Fruit fly (Drosophila melanogaster) whole organism, embryonic: ENCODE measurements around the gene sv.
A peak's percentile ranks its signal among the peaks of the same experiment; 100 is the strongest.

Experiments
- Abd-B ChIP-seq: fragments of 200-800 bp; sonication (Bioruptor generic); optimal IDR thresholded peaks from 2 replicates; lab custom pipeline; 2018; ENCODE audit warnings: missing biosample characterization, mild to moderate bottlenecking, missing genetic modification characterization, moderate library complexity
- Aef1 ChIP-seq: fragments of 200-800 bp; sonication (Bioruptor generic); IDR thresholded peaks from 3 replicates; pipeline ENCODE4 v1.3.6; 2022; ENCODE audit warnings: missing biosample characterization, missing genetic modification characterization
- C15 ChIP-seq: fragments of 200-800 bp; sonication (Bioruptor generic); IDR thresholded peaks from 3 replicates; pipeline ENCODE4 v1.3.6; 2022; ENCODE audit warnings: missing biosample characterization, missing genetic modification characterization
- CG10267 ChIP-seq: fragments of 200-800 bp; sonication (Bioruptor generic); optimal IDR thresholded peaks from 2 replicates; lab custom pipeline; 2018; ENCODE audit warnings: missing biosample characterization, mild to moderate bottlenecking, missing genetic modification characterization, moderate library complexity
- CG10431 ChIP-seq: fragments of 200-800 bp; sonication (Bioruptor generic); optimal IDR thresholded peaks from 3 replicates; lab custom pipeline; 2018; ENCODE audit warnings: missing biosample characterization, mild to moderate bottlenecking, missing genetic modification characterization
- CG10565 ChIP-seq: fragments of 200-800 bp; sonication (Bioruptor generic); optimal IDR thresholded peaks from 3 replicates; lab custom pipeline; 2016; ENCODE audit warnings: missing biosample characterization, mild to moderate bottlenecking, missing genetic modification characterization
- CG11085 ChIP-seq: fragments of 200-800 bp; sonication (Bioruptor generic); IDR thresholded peaks from 2 replicates; pipeline ENCODE4 v1.3.6; 2022; ENCODE audit warnings: missing biosample characterization, missing genetic modification characterization
- CG11247 ChIP-seq: fragments of 200-800 bp; sonication (Bioruptor generic); IDR thresholded peaks from 2 replicates; pipeline ENCODE4 v1.3.6; 2022; ENCODE audit warnings: missing biosample characterization, missing genetic modification characterization
- CG12104 ChIP-seq: fragments of 200-800 bp; sonication (Bioruptor generic); optimal IDR thresholded peaks from 3 replicates; lab custom pipeline; 2016; ENCODE audit warnings: missing biosample characterization, missing genetic modification characterization
- CG15696 ChIP-seq: fragments of 200-800 bp; sonication (Bioruptor generic); optimal IDR thresholded peaks from 2 replicates; lab custom pipeline; 2019; ENCODE audit warnings: missing biosample characterization, mild to moderate bottlenecking, missing genetic modification characterization, moderate library complexity
- CG17361 ChIP-seq: fragments of 200-800 bp; sonication (Bioruptor generic); IDR thresholded peaks from 3 replicates; pipeline ENCODE4 v1.3.6; 2022; ENCODE audit warnings: missing biosample characterization, missing genetic modification characterization
- CG17568 ChIP-seq: fragments of 200-800 bp; sonication (Bioruptor generic); optimal IDR thresholded peaks from 2 replicates; lab custom pipeline; 2018; ENCODE audit warnings: missing biosample characterization, mild to moderate bottlenecking, missing genetic modification characterization, moderate library complexity
- CG1832 ChIP-seq: fragments of 200-800 bp; sonication (Bioruptor generic); optimal IDR thresholded peaks from 2 replicates; lab custom pipeline; 2017; ENCODE audit warnings: missing biosample characterization, mild to moderate bottlenecking, missing genetic modification characterization, inconsistent platforms
- CG18599 ChIP-seq: fragments of 200-800 bp; sonication (Bioruptor generic); optimal IDR thresholded peaks from 3 replicates; lab custom pipeline; 2017; ENCODE audit warnings: missing biosample characterization, missing genetic modification characterization, mild to moderate bottlenecking, moderate library complexity, missing genetic modification reagents
- CG18619 ChIP-seq: fragments of 200-800 bp; sonication (Bioruptor generic); optimal IDR thresholded peaks from 3 replicates; lab custom pipeline; 2017; ENCODE audit warnings: missing biosample characterization, mild to moderate bottlenecking, missing genetic modification characterization
- CG30431 ChIP-seq: fragments of 200-800 bp; sonication (Bioruptor generic); optimal IDR thresholded peaks from 2 replicates; lab custom pipeline; 2017; ENCODE audit warnings: missing biosample characterization, missing genetic modification characterization
- CG31388 ChIP-seq: fragments of 200-800 bp; sonication (Bioruptor generic); optimal IDR thresholded peaks from 2 replicates; lab custom pipeline; 2016; ENCODE audit warnings: missing biosample characterization, missing genetic modification characterization
- CG32532 ChIP-seq: fragments of 200-800 bp; sonication (Bioruptor generic); IDR thresholded peaks from 2 replicates; pipeline ENCODE4 v1.3.6; 2022; ENCODE audit warnings: missing biosample characterization, missing genetic modification characterization
- CG3838 ChIP-seq: fragments of 200-800 bp; sonication (Bioruptor generic); optimal IDR thresholded peaks from 3 replicates; lab custom pipeline; 2016; ENCODE audit warnings: missing biosample characterization, missing genetic modification characterization
- CG6272 ChIP-seq: fragments of 200-800 bp; sonication (Bioruptor generic); IDR thresholded peaks from 2 replicates; pipeline ENCODE4 v1.3.6; 2022; ENCODE audit warnings: missing biosample characterization, missing genetic modification characterization
- CTCF ChIP-seq: fragments of 200-800 bp; sonication (Bioruptor generic); optimal IDR thresholded peaks from 2 replicates; lab custom pipeline; 2017; ENCODE audit warnings: missing biosample characterization, mild to moderate bottlenecking, missing genetic modification characterization, moderate library complexity
- Chrac-16 ChIP-seq: fragments of 200-800 bp; sonication (Bioruptor generic); optimal IDR thresholded peaks from 3 replicates; lab custom pipeline; 2016; ENCODE audit warnings: missing biosample characterization, missing genetic modification characterization
- D19A ChIP-seq: fragments of 200-800 bp; optimal IDR thresholded peaks from 3 replicates; lab custom pipeline; 2019; ENCODE audit warnings: missing biosample characterization, mild to moderate bottlenecking, missing genetic modification characterization, moderate library complexity
- Eip74EF ChIP-seq, 2 experiments: fragments of 200-800 bp in 1 of 2; fragments of >200 bp in 1 of 2; sonication (Bioruptor generic) in 1 of 2; optimal IDR thresholded peaks; 2 replicates each; lab custom pipeline; 2017 to 2019; ENCODE audit warnings: missing biosample characterization in 2 of 2, missing genetic modification characterization in 2 of 2, mild to moderate bottlenecking in 1 of 2, moderate library complexity in 1 of 2
- Elba2 ChIP-seq: fragments of 200-800 bp; sonication (Bioruptor generic); optimal IDR thresholded peaks from 3 replicates; lab custom pipeline; 2016; ENCODE audit warnings: missing biosample characterization, missing genetic modification characterization
- Ets97D ChIP-seq: fragments of 200-800 bp; sonication (Bioruptor generic); optimal IDR thresholded peaks from 3 replicates; lab custom pipeline; 2016; ENCODE audit warnings: missing biosample characterization, missing genetic modification characterization
- H15 ChIP-seq: fragments of 200-800 bp; sonication (Bioruptor generic); IDR thresholded peaks from 3 replicates; pipeline ENCODE4 v1.3.6; 2022; ENCODE audit warnings: missing biosample characterization, missing genetic modification characterization
- MESR4 ChIP-seq: fragments of 200-800 bp; sonication (Bioruptor generic); optimal IDR thresholded peaks from 2 replicates; lab custom pipeline; 2018; ENCODE audit warnings: missing biosample characterization, mild to moderate bottlenecking, missing genetic modification characterization, moderate library complexity
- Meics ChIP-seq: fragments of 200-800 bp; sonication (Bioruptor generic); optimal IDR thresholded peaks from 2 replicates; lab custom pipeline; 2017; ENCODE audit warnings: missing biosample characterization, mild to moderate bottlenecking, missing genetic modification characterization
- Nf-YC ChIP-seq: fragments of 200-800 bp; optimal IDR thresholded peaks from 3 replicates; lab custom pipeline; 2019; ENCODE audit warnings: missing biosample characterization, mild to moderate bottlenecking, missing genetic modification characterization, moderate library complexity
- PHDP ChIP-seq: fragments of 200-800 bp; sonication (Bioruptor generic); optimal IDR thresholded peaks from 3 replicates; lab custom pipeline; 2018; ENCODE audit warnings: missing biosample characterization, mild to moderate bottlenecking, missing genetic modification characterization, moderate library complexity
- amos ChIP-seq: fragments of 200-800 bp; sonication (Bioruptor generic); IDR thresholded peaks from 2 replicates; pipeline ENCODE4 v1.3.6; 2022; ENCODE audit warnings: missing biosample characterization, missing genetic modification characterization; ENCODE audit not compliant: partially characterized antibody
- ap ChIP-seq: fragments of 200-800 bp; sonication (Bioruptor generic); IDR thresholded peaks from 2 replicates; pipeline ENCODE4 v1.3.6; 2022; ENCODE audit warnings: missing biosample characterization, missing genetic modification characterization
- br ChIP-seq: fragments of >200 bp; optimal IDR thresholded peaks from 2 replicates; lab custom pipeline; 2017
- ci ChIP-seq: fragments of 200-800 bp; sonication (Bioruptor generic); IDR thresholded peaks from 3 replicates; pipeline ENCODE4 v1.3.6; 2022; ENCODE audit warnings: missing biosample characterization, missing genetic modification characterization
- cwo ChIP-seq: fragments of 200-800 bp; sonication (Bioruptor generic); optimal IDR thresholded peaks from 3 replicates; lab custom pipeline; 2017; ENCODE audit warnings: missing biosample characterization, missing genetic modification characterization, mild to moderate bottlenecking, moderate library complexity, missing genetic modification reagents
- fd64A ChIP-seq: fragments of 200-800 bp; sonication (Bioruptor generic); optimal IDR thresholded peaks from 3 replicates; lab custom pipeline; 2018; ENCODE audit warnings: missing biosample characterization, mild to moderate bottlenecking, missing genetic modification characterization
- gro ChIP-seq: fragments of 200-800 bp; sonication (Bioruptor generic); optimal IDR thresholded peaks from 2 replicates; lab custom pipeline; 2016; ENCODE audit warnings: missing biosample characterization, missing genetic modification characterization
- gsb-n ChIP-seq: fragments of 200-800 bp; sonication (Bioruptor generic); optimal IDR thresholded peaks from 3 replicates; lab custom pipeline; 2018; ENCODE audit warnings: missing biosample characterization, mild to moderate bottlenecking, missing genetic modification characterization
- hb ChIP-seq: fragments of 200-800 bp; sonication (Bioruptor generic); IDR thresholded peaks from 3 replicates; pipeline ENCODE4 v1.3.6; 2022; ENCODE audit warnings: missing biosample characterization, missing genetic modification characterization; ENCODE audit not compliant: partially characterized antibody
- maf-S ChIP-seq: fragments of 200-800 bp; sonication (Bioruptor generic); optimal IDR thresholded peaks from 2 replicates; lab custom pipeline; 2016; ENCODE audit warnings: missing biosample characterization, missing genetic modification characterization
- mld ChIP-seq: fragments of 200-800 bp; sonication (Bioruptor generic); IDR thresholded peaks from 3 replicates; pipeline ENCODE4 v1.3.6; 2022; ENCODE audit warnings: missing biosample characterization, missing genetic modification characterization; ENCODE audit not compliant: partially characterized antibody
- org-1 ChIP-seq: fragments of 200-800 bp; sonication (Bioruptor generic); optimal IDR thresholded peaks from 2 replicates; lab custom pipeline; 2017; ENCODE audit warnings: missing biosample characterization, missing genetic modification characterization
- psq ChIP-seq: fragments of 200-800 bp; sonication (Bioruptor generic); optimal IDR thresholded peaks from 2 replicates; lab custom pipeline; 2017; ENCODE audit warnings: missing biosample characterization, missing genetic modification characterization
- rib ChIP-seq: fragments of 200-800 bp; sonication (Bioruptor generic); IDR thresholded peaks from 2 replicates; pipeline ENCODE4 v1.3.6; 2022; ENCODE audit warnings: missing biosample characterization, missing genetic modification characterization
- ro ChIP-seq: fragments of 200-800 bp; sonication (Bioruptor generic); IDR thresholded peaks from 2 replicates; pipeline ENCODE4 v1.3.6; 2022; ENCODE audit warnings: missing biosample characterization, missing genetic modification characterization
- schlank ChIP-seq: fragments of 200-800 bp; sonication (Bioruptor generic); optimal IDR thresholded peaks from 2 replicates; lab custom pipeline; 2018; ENCODE audit warnings: missing biosample characterization, mild to moderate bottlenecking, missing genetic modification characterization
- stc ChIP-seq: fragments of 200-800 bp; sonication (Bioruptor generic); IDR thresholded peaks from 2 replicates; pipeline ENCODE4 v1.3.6; 2022; ENCODE audit warnings: missing biosample characterization, missing genetic modification characterization
- toy ChIP-seq: fragments of 200-800 bp; sonication (Bioruptor generic); IDR thresholded peaks from 2 replicates; pipeline ENCODE4 v1.3.6; 2022; ENCODE audit warnings: missing biosample characterization, missing genetic modification characterization
- trem ChIP-seq: fragments of 200-800 bp; optimal IDR thresholded peaks from 3 replicates; lab custom pipeline; 2019; ENCODE audit warnings: missing biosample characterization, mild to moderate bottlenecking, missing genetic modification characterization, moderate library complexity
- wdn ChIP-seq: fragments of 200-800 bp; sonication (Bioruptor generic); IDR thresholded peaks from 2 replicates; pipeline ENCODE4 v1.3.6; 2022; ENCODE audit warnings: missing biosample characterization, missing genetic modification characterization
- yki ChIP-seq: fragments of >200 bp; optimal IDR thresholded peaks from 3 replicates; lab custom pipeline; 2018

Gene sv

DNA sequence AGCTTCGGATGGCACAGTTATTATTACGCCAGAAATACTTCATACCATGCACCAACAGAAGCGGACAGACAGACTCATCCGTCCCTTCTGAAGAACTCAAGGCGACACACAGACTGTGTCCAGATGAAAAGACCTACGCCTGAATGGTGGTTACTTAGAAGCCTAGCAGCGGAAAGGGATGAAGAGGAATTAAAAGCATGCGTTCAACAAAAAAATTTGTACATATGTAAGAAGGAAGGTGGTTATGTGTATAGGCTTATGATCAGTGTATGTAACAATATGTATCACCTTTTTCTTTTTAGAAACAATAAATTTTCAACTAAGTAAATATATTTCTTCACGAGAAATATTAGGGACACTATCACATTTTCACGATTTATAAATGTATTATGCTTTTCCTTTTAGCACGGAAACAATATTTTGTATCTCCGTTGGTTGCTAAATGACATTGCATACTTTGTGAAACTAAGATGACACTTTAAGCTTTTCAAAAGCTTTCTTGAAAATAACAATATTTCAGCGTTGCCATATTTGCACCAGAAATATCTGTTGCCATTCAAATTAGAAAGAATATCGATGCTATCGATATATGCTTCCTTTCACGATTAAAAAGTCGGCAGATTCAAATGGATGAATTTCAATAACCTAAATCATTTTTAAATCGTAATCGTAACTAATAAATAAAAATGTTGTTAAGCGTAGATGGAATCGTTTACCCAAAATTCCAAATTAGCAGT is 4.1 kb upstream of the sv start, which contains the start of gene Actbeta (continued):
- TF ChIP-seq Abd-B (GFP tag; lab: Kevin White, UChicago) (no peak), CG12104 (GFP tag; lab: Kevin White, UChicago) (no peak), Elba2 (no peak), stc (GFP tag; lab: Robert Waterston, UW) (no peak), psq (GFP tag; lab: Kevin White, UChicago) (no peak), wdn (GFP tag; lab: Robert Waterston, UW) (no peak), Eip74EF (GFP tag; optimal IDR thresholded peaks at IDR 0.05; lab: Kevin White, UChicago) (no peak), H15 (GFP tag; lab: Robert Waterston, UW) (no peak), ap (GFP tag; lab: Robert Waterston, UW) (no peak), ro (no peak), Chrac-16 (GFP tag; lab: Kevin White, UChicago) (no peak), mld (GFP tag; lab: Robert Waterston, UW) (peak; percentile 88), CG10565 (GFP tag; lab: Kevin White, UChicago) (no peak), fd64A (GFP tag; lab: Kevin White, UChicago) (no peak), amos (GFP tag; lab: Robert Waterston, UW) (peak; percentile 94), Aef1 (GFP tag; lab: Robert Waterston, UW) (no peak), CG1832 (no peak), CG17361 (GFP tag; lab: Robert Waterston, UW) (0 out of 3 replicates have a peak, but pooled peaks have one; percentile 20), schlank (tag; lab: Kevin White, UChicago) (no peak), Ets97D (GFP tag; lab: Kevin White, UChicago) (peak; percentile 82), CG11247 (GFP tag; lab: Robert Waterston, UW) (no peak), Meics (GFP tag; lab: Kevin White, UChicago) (no peak), hb (GFP tag; lab: Robert Waterston, UW) (peak; percentile 76; the same call in 2 of the 3 replicates), CG15696 (no peak), Nf-YC (tag; lab: Kevin White, UChicago) (peak; percentile 35), cwo (GFP tag; lab: Kevin White, UChicago) (no peak), org-1 (GFP tag; lab: Kevin White, UChicago) (no peak), CG18619 (no peak), toy (GFP tag; lab: Robert Waterston, UW) (no peak), yki (no peak), MESR4 (GFP tag; lab: Kevin White, UChicago) (no peak), gsb-n (tag; lab: Kevin White, UChicago) (no peak), maf-S (GFP tag; lab: Kevin White, UChicago) (no peak), CG30431 (GFP tag; lab: Kevin White, UChicago) (no peak), CG10431 (GFP tag; lab: Kevin White, UChicago) (no peak), CG31388 (GFP tag; lab: Kevin White, UChicago) (no peak), trem (tag; lab: Kevin White, UChicago) (peak; percentile 14), gro (peak; percentile 24), CG6272 (no peak), CG10267 (tag; lab: Kevin White, UChicago) (peak; percentile 16), ci (GFP tag; lab: Robert Waterston, UW) (no peak), CG32532 (GFP tag; lab: Robert Waterston, UW) (no peak), PHDP (tag; lab: Kevin White, UChicago) (no peak), rib (no peak), CG11085 (GFP tag; lab: Robert Waterston, UW) (no peak), D19A (tag; lab: Kevin White, UChicago) (no peak), br (no peak), CG3838 (GFP tag; lab: Kevin White, UChicago) (no peak), C15 (GFP tag; lab: Robert Waterston, UW) (no peak), CG18599 (GFP tag; lab: Kevin White, UChicago) (no peak), CG17568 (no peak), CTCF (GFP tag; lab: Kevin White, UChicago) (peak; percentile 55)
